Worm (Caenorhabditis elegans): ENCODE measurements around the gene T23F11.4.

ce11 chrIII:4655402-4655801 lies 9.8 kb downstream of the T23F11.4 start, which contains the start of gene T23F11.2:
- TF ChIP-seq mdl-1 (tag; optimal IDR thresholded peaks at IDR 0.05): no peak
- no peak for TF ChIP-seq php-3 (GFP tag; IDR thresholded peaks at IDR 0.05)
- TF ChIP-seq aly-2 (tag; optimal IDR thresholded peaks at IDR 0.05): no peak
- TF ChIP-seq ceh-82 (tag; optimal IDR thresholded peaks at IDR 0.05): no peak
